Worm (Caenorhabditis elegans) whole organism, early embryonic: ENCODE data around the gene Y51H7C.3.

Experiments
- ama-1 ChIP-seq: fragments of 150-350 bp; optimal IDR thresholded peaks from 2 replicates; lab custom pipeline; 2014
- ceh-13 ChIP-seq: fragments of 200-800 bp; sonication (Bioruptor generic); optimal IDR thresholded peaks from 2 replicates; lab custom pipeline; 2018; ENCODE audit warnings: mild to moderate bottlenecking, missing genetic modification characterization, missing compliant biosample characterization
- ceh-36 ChIP-seq: sonication (generic microtip); optimal IDR thresholded peaks from 2 replicates; lab custom pipeline; 2016; ENCODE audit warnings: missing genetic modification characterization, inconsistent platforms, missing compliant biosample characterization
- hmg-4 ChIP-seq: fragments of 200-800 bp; sonication (Bioruptor generic); optimal IDR thresholded peaks from 2 replicates; lab custom pipeline; 2018; ENCODE audit warnings: mild to moderate bottlenecking, missing genetic modification characterization, missing compliant biosample characterization
- pes-1 ChIP-seq: fragments of 200-800 bp; sonication (Bioruptor generic); IDR thresholded peaks from 2 replicates; pipeline ENCODE4 v1.3.6; 2022; ENCODE audit warnings: missing genetic modification reagents, missing genetic modification characterization, missing compliant biosample characterization
- scrt-1 ChIP-seq: fragments of 200-800 bp; sonication (Bioruptor generic); IDR thresholded peaks from 2 replicates; pipeline ENCODE4 v1.3.6; 2022; ENCODE audit warnings: missing genetic modification characterization, missing compliant biosample characterization
- sea-1 ChIP-seq: fragments of 200-800 bp; sonication (Bioruptor generic); conservative IDR thresholded peaks from 2 replicates; pipeline ENCODE4 v1.3.6; 2022; ENCODE audit warnings: missing genetic modification characterization, missing compliant biosample characterization
- tbx-11 ChIP-seq: fragments of 200-800 bp; sonication (Bioruptor generic); IDR thresholded peaks from 2 replicates; pipeline ENCODE4 v1.3.6; 2022; ENCODE audit warnings: missing genetic modification characterization, missing compliant biosample characterization
- tbx-37 ChIP-seq: fragments of 200-800 bp; sonication (Bioruptor generic); conservative IDR thresholded peaks from 2 replicates; pipeline ENCODE4 v1.3.6; 2022; ENCODE audit warnings: missing genetic modification reagents, missing genetic modification characterization, missing compliant biosample characterization
- tra-4 ChIP-seq: sonication (generic microtip); optimal IDR thresholded peaks from 2 replicates; lab custom pipeline; 2017; ENCODE audit warnings: missing genetic modification characterization, missing compliant biosample characterization

- no peak for TF ChIP-seq tbx-37 (GFP tag; lab: Robert Waterston, UW)
- TF ChIP-seq tra-4 (tag; lab: Kevin White, UChicago), result no peak
- TF ChIP-seq scrt-1 (GFP tag; lab: Robert Waterston, UW), result no peak
- TF ChIP-seq sea-1 (GFP tag; lab: Robert Waterston, UW), result no peak
- no peak for TF ChIP-seq ceh-36 (tag; lab: Kevin White, UChicago)
- TF ChIP-seq pes-1 (GFP tag; lab: Robert Waterston, UW), result no peak
- TF ChIP-seq ama-1 (lab: Kevin White, UChicago), result no peak
- no peak for TF ChIP-seq tbx-11 (GFP tag; lab: Robert Waterston, UW)
- TF ChIP-seq hmg-4 (GFP tag; lab: Kevin White, UChicago), result no peak
- TF ChIP-seq ceh-13 (GFP tag; lab: Kevin White, UChicago), result no peak
These were observed 35.2 kb upstream of the Y51H7C.3 start, which contains the start of the genes Y51H7C.41 and cogc-4 for ce11 chrII:1403056-1403455.
